Fruit fly (Drosophila melanogaster) whole organism: ENCODE measurements around the gene Tango6.

Experiments
- Dll ChIP-seq: fragments of >200 bp; optimal IDR thresholded peaks from 2 replicates; lab custom pipeline; 2017
- EcR ChIP-seq, 2 experiments: fragments of >200 bp; optimal IDR thresholded peaks; 2 replicates each; lab custom pipeline; 2017; ENCODE audit warnings: missing biosample characterization in 2 of 2, missing genetic modification characterization in 2 of 2, missing genetic modification reagents in 2 of 2
- pan ChIP-seq: fragments of >200 bp; optimal IDR thresholded peaks from 2 replicates; lab custom pipeline; 2017

DNA sequence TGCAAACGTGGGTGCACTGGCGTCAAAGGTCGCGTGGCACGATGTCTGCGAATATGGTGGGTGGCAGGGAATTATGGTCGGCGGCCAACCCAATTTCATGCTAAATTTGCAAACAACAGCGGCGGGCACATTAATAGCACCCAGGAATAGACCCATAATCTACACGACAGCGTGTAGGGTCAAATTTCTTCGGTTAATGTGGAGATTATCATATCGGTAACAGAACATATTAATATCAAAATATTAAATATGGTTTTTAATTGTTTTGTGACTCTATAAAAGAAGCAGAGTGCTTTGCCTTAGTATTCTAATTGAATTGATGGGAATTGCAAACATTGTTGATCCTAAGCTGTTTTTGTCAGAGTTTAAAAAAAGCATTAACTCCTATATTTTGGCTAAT lies 10.1 kb downstream of the Tango6 start:
- TF ChIP-seq EcR (GFP tag; optimal IDR thresholded peaks at IDR 0.05; lab: Kevin White, UChicago) (no peak), pan (lab: Kevin White, UChicago) (no peak), Dll (no peak)
